Fruit fly (Drosophila melanogaster): ENCODE data around the gene CG43783.

The CG43783 gene

DNA sequence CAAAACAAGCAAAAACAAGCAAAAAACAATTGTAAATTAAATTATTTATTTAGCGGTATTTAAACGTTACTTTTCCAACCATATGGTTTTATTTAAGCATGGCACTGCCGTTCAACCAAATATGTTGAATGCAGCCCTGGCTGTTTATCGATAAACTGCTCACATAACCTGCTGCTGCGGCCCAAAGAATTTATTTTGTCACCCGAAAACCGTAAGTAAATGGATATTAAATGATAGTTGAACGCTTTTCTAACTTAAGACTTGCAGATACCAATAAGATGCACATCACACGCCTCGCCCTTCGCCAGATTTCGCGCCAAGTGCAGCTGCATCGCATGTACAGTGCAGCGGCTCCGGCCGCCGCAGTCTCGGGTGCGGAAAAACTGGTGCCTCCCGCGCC, 2.6 kb upstream of the CG43783 start, which contains the start of gene mRpL12:
TSS of gene mRpL12 (plus strand) at position 123 of the 400 bp plus-strand sequence.
- TF ChIP-seq CG2120 (GFP tag; optimal IDR thresholded peaks at IDR 0.05) (peak; percentile 23), MESR4 (GFP tag; optimal IDR thresholded peaks at IDR 0.05) (peak; percentile 87), sens (GFP tag) (peak; percentile 40), Med (GFP tag) (peak; percentile 80), CG32767 (GFP tag; IDR thresholded peaks at IDR 0.05) (no peak), CG17802 (tag; optimal IDR thresholded peaks at IDR 0.05) (no peak), pzg (GFP tag; optimal IDR thresholded peaks at IDR 0.05) (peak; percentile 66), ase (GFP tag; IDR thresholded peaks at IDR 0.05) (no peak), Poxn (GFP tag; IDR thresholded peaks at IDR 0.05) (no peak), YL-1 (GFP tag; optimal IDR thresholded peaks at IDR 0.05) (peak; percentile 48), H2.0 (GFP tag; IDR thresholded peaks at IDR 0.05) (no peak), B-H1 (GFP tag; IDR thresholded peaks at IDR 0.05) (no peak), CG18262 (tag; optimal IDR thresholded peaks at IDR 0.05) (no peak), fru (optimal IDR thresholded peaks at IDR 0.05) (no peak), abd-A (tag; optimal IDR thresholded peaks at IDR 0.05) (no peak), bigmax (GFP tag; optimal IDR thresholded peaks at IDR 0.05) (peak; percentile 90), bbx (GFP tag; IDR thresholded peaks at IDR 0.05; ENCODE audit: partially characterized antibody) (peak; percentile 66), Bgb (GFP tag; IDR thresholded peaks at IDR 0.05; ENCODE audit: partially characterized antibody) (peak; percentile 23; the same call in 1 of the 2 replicates), CG11398 (GFP tag; optimal IDR thresholded peaks at IDR 0.05) (no peak), crp (GFP tag; optimal IDR thresholded peaks at IDR 0.05) (peak; percentile 7 to 83), kah (GFP tag; optimal IDR thresholded peaks at IDR 0.05) (no peak), CG3163 (GFP tag; optimal IDR thresholded peaks at IDR 0.05) (no peak), phol (tag; optimal IDR thresholded peaks at IDR 0.05) (peak; percentile 25), HmgZ (tag; optimal IDR thresholded peaks at IDR 0.05) (peak; percentile 34), Dp (GFP tag; optimal IDR thresholded peaks at IDR 0.05) (peak; percentile 52), Opbp (GFP tag; IDR thresholded peaks at IDR 0.05; ENCODE audit: partially characterized antibody) (peak; percentile 22; the same call in 1 of the 3 replicates), CoRest (tag; optimal IDR thresholded peaks at IDR 0.05) (peak; percentile 19), cato (GFP tag; optimal IDR thresholded peaks at IDR 0.05; ENCODE audit: borderline replicate concordance) (no peak), Myb (GFP tag; optimal IDR thresholded peaks at IDR 0.05) (peak; percentile 91), gcm2 (GFP tag; optimal IDR thresholded peaks at IDR 0.05) (no peak), CG12391 (tag; optimal IDR thresholded peaks at IDR 0.05) (peak; percentile 1), sna (GFP tag; IDR thresholded peaks at IDR 0.05; ENCODE audit: partially characterized antibody) (peak; percentile 48; the same call in 1 of the 2 replicates), maf-S (GFP tag; optimal IDR thresholded peaks at IDR 0.05) (no peak), gfzf (GFP tag; optimal IDR thresholded peaks at IDR 0.05) (peak; percentile 26), NK7.1 (GFP tag; optimal IDR thresholded peaks at IDR 0.05) (no peak), stwl (tag; optimal IDR thresholded peaks at IDR 0.05) (peak; percentile 80), E2f2 (GFP tag; IDR thresholded peaks at IDR 0.05) (peak; percentile 52), CG2202 (tag; optimal IDR thresholded peaks at IDR 0.05) (no peak), row (GFP tag; IDR thresholded peaks at IDR 0.05) (peak; percentile 38; the same call in 1 of the 3 replicates), CG10267 (tag; optimal IDR thresholded peaks at IDR 0.05) (peak; percentile 21), al (GFP tag; IDR thresholded peaks at IDR 0.05) (no peak), Scr (GFP tag; IDR thresholded peaks at IDR 0.05; ENCODE audit: partially characterized antibody) (peak; percentile 31; the same call in 1 of the 2 replicates), pros (GFP tag; optimal IDR thresholded peaks at IDR 0.05) (no peak), Camta (GFP tag; optimal IDR thresholded peaks at IDR 0.05) (no peak), twi (tag; optimal IDR thresholded peaks at IDR 0.05) (peak; percentile 14), CG6791 (GFP tag; IDR thresholded peaks at IDR 0.05; ENCODE audit: partially characterized antibody) (peak; percentile 26; the same call in 1 of the 3 replicates), MBD-R2 (GFP tag; IDR thresholded peaks at IDR 0.05) (peak; percentile 77), unc-4 (GFP tag; IDR thresholded peaks at IDR 0.05; ENCODE audit: partially characterized antibody) (0 out of 2 replicates have a peak, but pooled peaks have one; percentile 20), crc (GFP tag; optimal IDR thresholded peaks at IDR 0.05) (no peak), CG13287 (GFP tag; IDR thresholded peaks at IDR 0.05; ENCODE audit: partially characterized antibody) (peak; percentile 49)

All from whole organism, embryonic.